Fruit fly (Drosophila melanogaster): Measurements from ENCODE around the gene CG5746.

Gene CG5746

dm6 chr3R:24348420-24349190, at the start of gene CG5746, which contains the start of gene CG6454 (continued):
- TF ChIP-seq CrebB (tag; optimal IDR thresholded peaks at IDR 0.05), result no peak
- TF ChIP-seq Abd-B (GFP tag; optimal IDR thresholded peaks at IDR 0.05), result no peak
- TF ChIP-seq dpn (GFP tag; optimal IDR thresholded peaks at IDR 0.05), result peak; percentile 31 to 65
- no peak for TF ChIP-seq usp (GFP tag; optimal IDR thresholded peaks at IDR 0.05)
- peak; percentile 76 for TF ChIP-seq lilli (GFP tag; optimal IDR thresholded peaks at IDR 0.05)
- TF ChIP-seq MBD-R2 (GFP tag; IDR thresholded peaks at IDR 0.05), result peak; percentile 55; the same call in 1 of the 2 replicates
- TF ChIP-seq CG14050 (GFP tag; IDR thresholded peaks at IDR 0.05), result no peak
- TF ChIP-seq Ada2b (GFP tag; IDR thresholded peaks at IDR 0.05), result no peak
- no peak for TF ChIP-seq sr (GFP tag; IDR thresholded peaks at IDR 0.05)
- peak; percentile 14 for TF ChIP-seq pnt (GFP tag; optimal IDR thresholded peaks at IDR 0.05)
- no peak for TF ChIP-seq bbx (GFP tag; IDR thresholded peaks at IDR 0.05; ENCODE audit: partially characterized antibody)
- no peak for TF ChIP-seq CG31365 (tag; optimal IDR thresholded peaks at IDR 0.05)
- TF ChIP-seq dm (GFP tag; optimal IDR thresholded peaks at IDR 0.05), result peak; percentile 36
- 0 out of 2 replicates have a peak, but pooled peaks have one; percentile 19 for TF ChIP-seq E2f1 (GFP tag; IDR thresholded peaks at IDR 0.05)
- no peak for TF ChIP-seq CG12236 (GFP tag; optimal IDR thresholded peaks at IDR 0.05)
- TF ChIP-seq vvl (GFP tag; IDR thresholded peaks at IDR 0.05), result no peak; the same call in 1 of the 2 replicates
- TF ChIP-seq CG12299 (tag; optimal IDR thresholded peaks at IDR 0.05), result no peak
- TF ChIP-seq Nf-YB (GFP tag; optimal IDR thresholded peaks at IDR 0.05), result no peak
- no peak for TF ChIP-seq gsb-n (tag; optimal IDR thresholded peaks at IDR 0.05)
- TF ChIP-seq CG31388 (GFP tag; optimal IDR thresholded peaks at IDR 0.05), result no peak
- peak in 1 of 2 experiments; percentile 11 for TF ChIP-seq tll (GFP tag; optimal IDR thresholded peaks at IDR 0.05)
- peak; percentile 69 for TF ChIP-seq CG12942 (GFP tag; optimal IDR thresholded peaks at IDR 0.05)
- peak; percentile 34; the same call in 1 of the 3 replicates for TF ChIP-seq jigr1 (GFP tag; IDR thresholded peaks at IDR 0.05)
- peak; percentile 11 for TF ChIP-seq Antp (GFP tag; optimal IDR thresholded peaks at IDR 0.05)
- TF ChIP-seq CG2199 (GFP tag; IDR thresholded peaks at IDR 0.05), result no peak
- TF ChIP-seq schlank (tag; optimal IDR thresholded peaks at IDR 0.05), result no peak
- TF ChIP-seq D19B (GFP tag; optimal IDR thresholded peaks at IDR 0.05), result no peak
- no peak for TF ChIP-seq Bgb (GFP tag; IDR thresholded peaks at IDR 0.05; ENCODE audit: partially characterized antibody)
- no peak for TF ChIP-seq ken (GFP tag; IDR thresholded peaks at IDR 0.05)
- no peak for TF ChIP-seq CG9817 (tag; optimal IDR thresholded peaks at IDR 0.05)
- peak; percentile 70 for TF ChIP-seq CG9437 (GFP tag; optimal IDR thresholded peaks at IDR 0.05)
- no peak for TF ChIP-seq ac (GFP tag; optimal IDR thresholded peaks at IDR 0.05)
- no peak for TF ChIP-seq br (optimal IDR thresholded peaks at IDR 0.05)
- TF ChIP-seq CG5953 (GFP tag; IDR thresholded peaks at IDR 0.05), result no peak
- no peak for TF ChIP-seq chm (GFP tag; IDR thresholded peaks at IDR 0.05)
- no peak for TF ChIP-seq CG4424 (GFP tag; optimal IDR thresholded peaks at IDR 0.05)
- TF ChIP-seq crc (GFP tag; optimal IDR thresholded peaks at IDR 0.05), result peak; percentile 11
- peak; percentile 75 for TF ChIP-seq CG4617 (GFP tag; optimal IDR thresholded peaks at IDR 0.05; ENCODE audit: borderline replicate concordance)
- no peak for TF ChIP-seq seq (GFP tag; IDR thresholded peaks at IDR 0.05)
- no peak for TF ChIP-seq CG18262 (tag; optimal IDR thresholded peaks at IDR 0.05)
- no peak for TF ChIP-seq CG6254 (GFP tag; optimal IDR thresholded peaks at IDR 0.05)
- no peak; the same call in 1 of the 2 replicates for TF ChIP-seq CG31224 (GFP tag; IDR thresholded peaks at IDR 0.05)
- no peak for TF ChIP-seq Bteb2 (GFP tag; optimal IDR thresholded peaks at IDR 0.05)
- TF ChIP-seq tgo (GFP tag; IDR thresholded peaks at IDR 0.05), result peak; percentile 41; the same call in 1 of the 3 replicates
- TF ChIP-seq ab (GFP tag; optimal IDR thresholded peaks at IDR 0.05), result no peak
- no peak for TF ChIP-seq bowl (GFP tag; IDR thresholded peaks at IDR 0.05)
- no peak for TF ChIP-seq sug (tag; optimal IDR thresholded peaks at IDR 0.05)
- 0 out of 2 replicates have a peak, but pooled peaks have one; percentile 32 for TF ChIP-seq CG6272 (GFP tag; IDR thresholded peaks at IDR 0.05)
- no peak for TF ChIP-seq CG8388 (GFP tag; optimal IDR thresholded peaks at IDR 0.05)
- TF ChIP-seq CG17568 (GFP tag; optimal IDR thresholded peaks at IDR 0.05), result no peak
